ENCODE assay signal across 2 fruit fly cellular contexts in the genomic region with DNA sequence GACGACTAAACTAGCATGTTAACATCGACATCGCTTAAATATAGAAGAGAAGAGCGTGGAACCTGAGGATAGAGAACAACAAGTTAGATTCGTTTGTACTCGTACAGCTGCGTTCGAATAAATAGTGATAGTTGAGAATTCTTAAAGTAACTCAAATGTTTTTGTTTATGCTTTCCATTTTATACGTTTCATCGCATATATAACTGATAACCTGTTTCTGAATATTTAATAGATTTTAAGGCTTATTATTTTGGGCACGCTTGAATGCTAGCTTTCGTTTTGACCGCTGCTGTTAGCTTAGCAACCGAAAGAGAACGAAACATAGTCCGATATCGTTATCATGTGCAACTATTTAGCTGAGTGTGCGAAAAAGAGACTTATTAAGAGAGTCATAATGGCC.
TF ChIP-seq lines count a peak whose summit lies in the region.

No protein-coding gene starts in this region.

TF ChIP-seq in whole organism, embryonic, 481 proteins besides CTCF, POLR2A, EP300 and RAD21 (continued from another document and continues in another):
- TF ChIP-seq CG8281 (tag; optimal IDR thresholded peaks at IDR 0.05; lab: Kevin White, UChicago) (peak; percentile 80), E2f1 (GFP tag; IDR thresholded peaks at IDR 0.05; lab: Robert Waterston, UW) (peak; percentile 95), Mad (GFP tag; optimal IDR thresholded peaks at IDR 0.05; lab: Kevin White, UChicago) (peak; percentile 84), ac (GFP tag; optimal IDR thresholded peaks at IDR 0.05; lab: Kevin White, UChicago) (peak; percentile 23), CG10274 (GFP tag; optimal IDR thresholded peaks at IDR 0.05; lab: Kevin White, UChicago) (peak; percentile 86), vvl (GFP tag; IDR thresholded peaks at IDR 0.05; lab: Robert Waterston, UW) (peak; percentile 97), CG14667 (GFP tag; IDR thresholded peaks at IDR 0.05; lab: Robert Waterston, UW) (peak; percentile 93), CG17328 (GFP tag; IDR thresholded peaks at IDR 0.05; lab: Robert Waterston, UW) (peak; percentile 91), CG18599 (GFP tag; optimal IDR thresholded peaks at IDR 0.05; lab: Kevin White, UChicago) (peak; percentile 99), H15 (GFP tag; IDR thresholded peaks at IDR 0.05; lab: Robert Waterston, UW) (peak; percentile 93), Lpt (GFP tag; optimal IDR thresholded peaks at IDR 0.05; lab: Kevin White, UChicago) (no peak), CG32532 (GFP tag; IDR thresholded peaks at IDR 0.05; lab: Robert Waterston, UW) (peak; percentile 99), esg (GFP tag; conservative IDR thresholded peaks at IDR 0.05; lab: Robert Waterston, UW) (peak; percentile 93), CG1647 (GFP tag; optimal IDR thresholded peaks at IDR 0.05; lab: Kevin White, UChicago) (peak; percentile 89), stc (GFP tag; IDR thresholded peaks at IDR 0.05; lab: Robert Waterston, UW) (peak; percentile 92), NC2α (GFP tag; optimal IDR thresholded peaks at IDR 0.05; lab: Kevin White, UChicago) (peak; percentile 76), grau (tag; optimal IDR thresholded peaks at IDR 0.05; lab: Kevin White, UChicago) (peak; percentile 96), mam (GFP tag; optimal IDR thresholded peaks at IDR 0.05; lab: Kevin White, UChicago) (peak; percentile 98), tap (tag; optimal IDR thresholded peaks at IDR 0.05; lab: Kevin White, UChicago) (peak; percentile 94), CG7963 (GFP tag; IDR thresholded peaks at IDR 0.05; lab: Robert Waterston, UW; ENCODE audit: partially characterized antibody) (no peak), Ravus (GFP tag; IDR thresholded peaks at IDR 0.05; lab: Robert Waterston, UW) (peak; percentile 88), CG10462 (GFP tag; optimal IDR thresholded peaks at IDR 0.05; lab: Kevin White, UChicago) (peak; percentile 79), Hmr (GFP tag; optimal IDR thresholded peaks at IDR 0.05; lab: Kevin White, UChicago) (peak; percentile 99), pita (GFP tag; optimal IDR thresholded peaks at IDR 0.05; lab: Kevin White, UChicago) (no peak), CG8388 (GFP tag; optimal IDR thresholded peaks at IDR 0.05; lab: Kevin White, UChicago) (peak; percentile 81), scrt (GFP tag; optimal IDR thresholded peaks at IDR 0.05; lab: Kevin White, UChicago) (peak; percentile 95), CG5953 (GFP tag; IDR thresholded peaks at IDR 0.05; lab: Robert Waterston, UW) (peak; percentile 81), CG18619 (GFP tag; optimal IDR thresholded peaks at IDR 0.05; lab: Kevin White, UChicago) (peak; percentile 95), CG6654 (GFP tag; optimal IDR thresholded peaks at IDR 0.05; lab: Kevin White, UChicago) (peak; percentile 71), grn (GFP tag; optimal IDR thresholded peaks at IDR 0.05; lab: Kevin White, UChicago) (peak; percentile 35), Hand (GFP tag; optimal IDR thresholded peaks at IDR 0.05; lab: Kevin White, UChicago) (peak; percentile 96), seq (GFP tag; IDR thresholded peaks at IDR 0.05; lab: Robert Waterston, UW) (peak; percentile 97), Tbp (GFP tag; optimal IDR thresholded peaks at IDR 0.05; lab: Kevin White, UChicago) (no peak), CG1602 (GFP tag; optimal IDR thresholded peaks at IDR 0.05; lab: Kevin White, UChicago) (peak; percentile 85), croc (GFP tag; conservative IDR thresholded peaks at IDR 0.05; lab: Robert Waterston, UW) (peak; percentile 63; the same call in 2 of the 3 replicates), sob (GFP tag; IDR thresholded peaks at IDR 0.05; lab: Robert Waterston, UW) (peak; percentile 98), CG11093 (GFP tag; IDR thresholded peaks at IDR 0.05; lab: Robert Waterston, UW) (peak; percentile 85), CG3163 (GFP tag; optimal IDR thresholded peaks at IDR 0.05; lab: Kevin White, UChicago) (peak; percentile 97), hb (GFP tag; IDR thresholded peaks at IDR 0.05; lab: Robert Waterston, UW; ENCODE audit: partially characterized antibody) (no peak), CG14050 (GFP tag; IDR thresholded peaks at IDR 0.05; lab: Robert Waterston, UW) (peak; percentile 94), sc (optimal IDR thresholded peaks at IDR 0.05; lab: Kevin White, UChicago) (no peak), sc (GFP tag; optimal IDR thresholded peaks at IDR 0.05; lab: Kevin White, UChicago) (peak; percentile 45), Meics (GFP tag; optimal IDR thresholded peaks at IDR 0.05; lab: Kevin White, UChicago) (peak; percentile 98), HmgZ (tag; optimal IDR thresholded peaks at IDR 0.05; lab: Kevin White, UChicago) (peak; percentile 99), bowl (GFP tag; IDR thresholded peaks at IDR 0.05; lab: Robert Waterston, UW) (peak; percentile 77; the same call in 1 of the 2 replicates), CG34376 (GFP tag; optimal IDR thresholded peaks at IDR 0.05; lab: Kevin White, UChicago) (peak; percentile 98), slou (GFP tag; optimal IDR thresholded peaks at IDR 0.05; lab: Kevin White, UChicago) (peak; percentile 89), CG8944 (GFP tag; optimal IDR thresholded peaks at IDR 0.05; lab: Kevin White, UChicago) (peak; percentile 87), sug (tag; optimal IDR thresholded peaks at IDR 0.05; lab: Kevin White, UChicago) (peak; percentile 95), gt (GFP tag; IDR thresholded peaks at IDR 0.05; lab: Robert Waterston, UW) (peak; percentile 65), CG3065 (GFP tag; optimal IDR thresholded peaks at IDR 0.05; lab: Kevin White, UChicago) (peak; percentile 74), Bteb2 (GFP tag; optimal IDR thresholded peaks at IDR 0.05; lab: Kevin White, UChicago) (peak; percentile 97), CG3726 (GFP tag; IDR thresholded peaks at IDR 0.05; lab: Robert Waterston, UW) (peak; percentile 90), stwl (tag; optimal IDR thresholded peaks at IDR 0.05; lab: Kevin White, UChicago) (no peak), lmd (GFP tag; IDR thresholded peaks at IDR 0.05; lab: Robert Waterston, UW) (peak; percentile 96), Dek (tag; optimal IDR thresholded peaks at IDR 0.05; lab: Kevin White, UChicago) (peak; percentile 98), ase (GFP tag; IDR thresholded peaks at IDR 0.05; lab: Robert Waterston, UW) (peak; percentile 93), CG8290 (GFP tag; optimal IDR thresholded peaks at IDR 0.05; lab: Kevin White, UChicago) (peak; percentile 24), CG8290 (tag; optimal IDR thresholded peaks at IDR 0.05; lab: Kevin White, UChicago) (peak in 1 of 2 experiments; percentile 97), CG17612 (GFP tag; IDR thresholded peaks at IDR 0.05; lab: Robert Waterston, UW) (peak; percentile 90), CG9817 (tag; optimal IDR thresholded peaks at IDR 0.05; lab: Kevin White, UChicago) (peak; percentile 95), CG13775 (GFP tag; optimal IDR thresholded peaks at IDR 0.05; lab: Kevin White, UChicago) (peak; percentile 94), ash1 (GFP tag; optimal IDR thresholded peaks at IDR 0.05; lab: Kevin White, UChicago) (peak; percentile 91)

TF ChIP-seq in whole organism, prepupa, 60 proteins besides CTCF, POLR2A, EP300 and RAD21 (continued from another document):
- TF ChIP-seq CG10669 (GFP tag; optimal IDR thresholded peaks at IDR 0.05; lab: Kevin White, UChicago) (peak; percentile 94), Hr38 (GFP tag; optimal IDR thresholded peaks at IDR 0.05; lab: Kevin White, UChicago) (peak; percentile 33), CG6163 (GFP tag; IDR thresholded peaks at IDR 0.05; lab: Robert Waterston, UW) (peak; percentile 99), CG16779 (tag; optimal IDR thresholded peaks at IDR 0.05; lab: Kevin White, UChicago) (peak; percentile 97), CG1621 (tag; optimal IDR thresholded peaks at IDR 0.05; lab: Kevin White, UChicago) (peak; percentile 93), eg (GFP tag; IDR thresholded peaks at IDR 0.05; lab: Robert Waterston, UW) (peak; percentile 100), acj6 (GFP tag; optimal IDR thresholded peaks at IDR 0.05; lab: Kevin White, UChicago) (peak; percentile 94), vri (GFP tag; optimal IDR thresholded peaks at IDR 0.05; lab: Kevin White, UChicago) (peak; percentile 83), CG9139 (GFP tag; optimal IDR thresholded peaks at IDR 0.05; lab: Kevin White, UChicago) (peak; percentile 93), Eip75B (GFP tag; optimal IDR thresholded peaks at IDR 0.05; lab: Kevin White, UChicago) (peak; percentile 95)
